Worm (Caenorhabditis elegans): ENCODE measurements around the gene cap-1.

Gene cap-1

ce11 chrIV:7191745-7192144 is 38.3 kb downstream of the cap-1 start, which contains the start of gene R13A1.5:
Gene R13A1.5, minus strand, starts transcription at chrIV:7191845.
- TF ChIP-seq ama-1 (optimal IDR thresholded peaks at IDR 0.05) (no peak), ama-1 (GFP tag; optimal IDR thresholded peaks at IDR 0.05) (no peak), Y67H2A.10 (GFP tag; conservative IDR thresholded peaks at IDR 0.05) (no peak), egl-44 (GFP tag; IDR thresholded peaks at IDR 0.05) (no peak), ceh-40 (GFP tag; IDR thresholded peaks at IDR 0.05) (no peak), ets-4 (GFP tag; optimal IDR thresholded peaks at IDR 0.05) (no peak), nfyb-1 (GFP tag; IDR thresholded peaks at IDR 0.05) (no peak), B0019.2 (GFP tag; conservative IDR thresholded peaks at IDR 0.05) (no peak), ceh-58 (GFP tag; IDR thresholded peaks at IDR 0.05) (no peak), pha-4 (tag; optimal IDR thresholded peaks at IDR 0.05) (no peak), Y56A3A.18 (GFP tag; IDR thresholded peaks at IDR 0.05) (no peak), fkh-3 (tag; optimal IDR thresholded peaks at IDR 0.05) (no peak), tbx-9 (tag; optimal IDR thresholded peaks at IDR 0.05; ENCODE audit: borderline replicate concordance) (no peak), cebp-1 (GFP tag; IDR thresholded peaks at IDR 0.05) (no peak), cebp-1 (tag; optimal IDR thresholded peaks at IDR 0.05) (no peak), K11D2.4 (GFP tag; IDR thresholded peaks at IDR 0.05) (no peak), madf-6 (GFP tag; IDR thresholded peaks at IDR 0.05) (no peak), lin-26 (GFP tag; IDR thresholded peaks at IDR 0.05) (no peak), egl-18 (GFP tag; IDR thresholded peaks at IDR 0.05) (no peak), dox-1 (GFP tag; IDR thresholded peaks at IDR 0.05) (no peak), let-607 (tag; optimal IDR thresholded peaks at IDR 0.05) (no peak), cebp-2 (GFP tag; IDR thresholded peaks at IDR 0.05) (no peak)

- peak; percentile 57 for TF ChIP-seq atf-7 (tag; optimal IDR thresholded peaks at IDR 0.05)
- no peak for TF ChIP-seq madf-6 (GFP tag; IDR thresholded peaks at IDR 0.05)
- TF ChIP-seq nhr-80 (tag; optimal IDR thresholded peaks at IDR 0.05) = peak; percentile 76
- peak; percentile 34 for TF ChIP-seq ztf-26 (tag; optimal IDR thresholded peaks at IDR 0.05)
- TF ChIP-seq ZK185.1 (tag; optimal IDR thresholded peaks at IDR 0.05; ENCODE audit: poor library complexity, severe bottlenecking) = peak; percentile 1
Measured at ce11 chrIV:7190409-7190808, 39.6 kb downstream of the cap-1 start.

ce11 chrIV:7188528-7189422 is 41.2 kb downstream of the cap-1 start, which contains the start of gene srlf-7:
Gene srlf-7, plus strand, starts transcription at chrIV:7189287.
- no peak for TF ChIP-seq ztf-6 (GFP tag; IDR thresholded peaks at IDR 0.05)
- no peak for TF ChIP-seq pbrm-1 (GFP tag; IDR thresholded peaks at IDR 0.05)
- no peak for TF ChIP-seq mcd-1 (GFP tag; IDR thresholded peaks at IDR 0.05)
- TF ChIP-seq F57A8.1 (GFP tag; optimal IDR thresholded peaks at IDR 0.05) = no peak
- no peak for TF ChIP-seq nhr-179 (tag; optimal IDR thresholded peaks at IDR 0.05)
- TF ChIP-seq him-1 (tag; optimal IDR thresholded peaks at IDR 0.05) = no peak
- no peak for TF ChIP-seq Y67H2A.10 (GFP tag; conservative IDR thresholded peaks at IDR 0.05)
- TF ChIP-seq tlf-1 (GFP tag; optimal IDR thresholded peaks at IDR 0.05) = no peak
- no peak for TF ChIP-seq hsf-1 (GFP tag; IDR thresholded peaks at IDR 0.05)
- TF ChIP-seq hrde-1 (tag; optimal IDR thresholded peaks at IDR 0.05; ENCODE audit: borderline replicate concordance) = no peak
- TF ChIP-seq K11D2.4 (GFP tag; IDR thresholded peaks at IDR 0.05) = no peak
- TF ChIP-seq ztf-25 (GFP tag; IDR thresholded peaks at IDR 0.05) = no peak
- TF ChIP-seq B0261.1 (tag; optimal IDR thresholded peaks at IDR 0.05) = no peak
- no peak for TF ChIP-seq sea-2 (GFP tag; IDR thresholded peaks at IDR 0.05)
- TF ChIP-seq hmg-1.2 (GFP tag; IDR thresholded peaks at IDR 0.05) = peak; percentile 42; the same call in 1 of the 2 replicates
- TF ChIP-seq somi-1 (GFP tag; optimal IDR thresholded peaks at IDR 0.05) = no peak
- TF ChIP-seq Y53F4B.3 (GFP tag; IDR thresholded peaks at IDR 0.05) = no peak
- TF ChIP-seq madf-8 (GFP tag; conservative IDR thresholded peaks at IDR 0.05) = no peak
- no peak for TF ChIP-seq dpff-1 (tag; optimal IDR thresholded peaks at IDR 0.05)
- TF ChIP-seq cebp-1 (GFP tag; IDR thresholded peaks at IDR 0.05) = no peak
- no peak for TF ChIP-seq cebp-1 (tag; optimal IDR thresholded peaks at IDR 0.05)
- no peak for TF ChIP-seq nhr-120 (GFP tag; IDR thresholded peaks at IDR 0.05)
- no peak for TF ChIP-seq rec-8 (tag; optimal IDR thresholded peaks at IDR 0.05)
- peak; percentile 51 for TF ChIP-seq attf-5 (GFP tag; optimal IDR thresholded peaks at IDR 0.05)

Measured in whole organism, young adult.